Fruit fly (Drosophila melanogaster) whole organism, embryonic: ENCODE measurements around the gene Nup37.

Source experiments
- BtbVII ChIP-seq: fragments of 200-800 bp; sonication (Bioruptor generic); optimal IDR thresholded peaks from 3 replicates; lab custom pipeline; 2017; ENCODE audit warnings: missing biosample characterization, mild to moderate bottlenecking, missing genetic modification characterization
- CG10267 ChIP-seq: fragments of 200-800 bp; sonication (Bioruptor generic); optimal IDR thresholded peaks from 2 replicates; lab custom pipeline; 2018; ENCODE audit warnings: missing biosample characterization, mild to moderate bottlenecking, missing genetic modification characterization, moderate library complexity
- CG11247 ChIP-seq: fragments of 200-800 bp; sonication (Bioruptor generic); IDR thresholded peaks from 2 replicates; pipeline ENCODE4 v1.3.6; 2022; ENCODE audit warnings: missing biosample characterization, missing genetic modification characterization
- CG11504 ChIP-seq: fragments of 200-800 bp; sonication (Bioruptor generic); optimal IDR thresholded peaks from 3 replicates; lab custom pipeline; 2019; ENCODE audit warnings: missing biosample characterization, mild to moderate bottlenecking, missing genetic modification characterization, moderate library complexity
- CG14710 ChIP-seq: fragments of 200-800 bp; sonication (Bioruptor generic); optimal IDR thresholded peaks from 3 replicates; lab custom pipeline; 2019; ENCODE audit warnings: missing biosample characterization, mild to moderate bottlenecking, missing genetic modification characterization, moderate library complexity
- CG15269 ChIP-seq: fragments of 200-800 bp; sonication (Bioruptor generic); optimal IDR thresholded peaks from 2 replicates; lab custom pipeline; 2018; ENCODE audit warnings: missing biosample characterization, mild to moderate bottlenecking, missing genetic modification characterization, moderate library complexity
- CG18011 ChIP-seq: fragments of 200-800 bp; sonication (Bioruptor generic); optimal IDR thresholded peaks from 2 replicates; lab custom pipeline; 2017; ENCODE audit warnings: missing biosample characterization, missing genetic modification characterization, mild to moderate bottlenecking, moderate library complexity, missing genotype
- CG2116 ChIP-seq: fragments of 200-800 bp; sonication (Bioruptor generic); optimal IDR thresholded peaks from 3 replicates; lab custom pipeline; 2018; ENCODE audit warnings: missing biosample characterization, mild to moderate bottlenecking, missing genetic modification characterization
- CG30403 ChIP-seq: fragments of 200-800 bp; sonication (Bioruptor generic); optimal IDR thresholded peaks from 3 replicates; lab custom pipeline; 2016; ENCODE audit warnings: missing biosample characterization, missing genetic modification characterization
- CG31224 ChIP-seq: fragments of 200-800 bp; sonication (Bioruptor generic); IDR thresholded peaks from 2 replicates; pipeline ENCODE4 v1.3.6; 2022; ENCODE audit warnings: missing biosample characterization, missing genetic modification characterization
- CG32767 ChIP-seq: fragments of 200-800 bp; sonication (Bioruptor generic); IDR thresholded peaks from 2 replicates; pipeline ENCODE4 v1.3.6; 2022; ENCODE audit warnings: missing biosample characterization, missing genetic modification characterization
- CG32772 ChIP-seq: fragments of 200-800 bp; sonication (Bioruptor generic); IDR thresholded peaks from 2 replicates; pipeline ENCODE4 v1.3.6; 2022; ENCODE audit warnings: missing biosample characterization, missing genetic modification characterization
- CG34376 ChIP-seq: fragments of 200-800 bp; sonication (Bioruptor generic); optimal IDR thresholded peaks from 2 replicates; lab custom pipeline; 2018; ENCODE audit warnings: missing biosample characterization, mild to moderate bottlenecking, missing genetic modification characterization
- CG3838 ChIP-seq: fragments of 200-800 bp; sonication (Bioruptor generic); optimal IDR thresholded peaks from 3 replicates; lab custom pipeline; 2016; ENCODE audit warnings: missing biosample characterization, missing genetic modification characterization
- CG4328 ChIP-seq: fragments of 200-800 bp; sonication (Bioruptor generic); optimal IDR thresholded peaks from 3 replicates; lab custom pipeline; 2017; ENCODE audit warnings: missing biosample characterization, missing genetic modification reagents, missing genetic modification characterization
- CG5953 ChIP-seq: fragments of 200-800 bp; sonication (Bioruptor generic); IDR thresholded peaks from 2 replicates; pipeline ENCODE4 v1.3.6; 2022; ENCODE audit warnings: missing biosample characterization, missing genetic modification characterization
- CG6791 ChIP-seq: fragments of 200-800 bp; sonication (Bioruptor generic); IDR thresholded peaks from 3 replicates; pipeline ENCODE4 v1.3.6; 2022; ENCODE audit warnings: missing biosample characterization, missing genetic modification characterization; ENCODE audit not compliant: partially characterized antibody
- CG6854 ChIP-seq: fragments of 200-800 bp; sonication (Bioruptor generic); optimal IDR thresholded peaks from 3 replicates; lab custom pipeline; 2017; ENCODE audit warnings: missing biosample characterization, mild to moderate bottlenecking, missing genetic modification characterization
- CG8359 ChIP-seq: fragments of 200-800 bp; sonication (Bioruptor generic); optimal IDR thresholded peaks from 2 replicates; lab custom pipeline; 2017; ENCODE audit warnings: missing biosample characterization, mild to moderate bottlenecking, missing genetic modification characterization, borderline replicate concordance
- CG8944 ChIP-seq: fragments of 200-800 bp; sonication (Bioruptor generic); optimal IDR thresholded peaks from 3 replicates; lab custom pipeline; 2016; ENCODE audit warnings: missing biosample characterization, missing genetic modification characterization
- CG9437 ChIP-seq: fragments of 200-800 bp; sonication (Bioruptor generic); optimal IDR thresholded peaks from 2 replicates; lab custom pipeline; 2018; ENCODE audit warnings: missing biosample characterization, mild to moderate bottlenecking, missing genetic modification characterization
- Deaf1 ChIP-seq: fragments of 200-800 bp; optimal IDR thresholded peaks from 3 replicates; lab custom pipeline; 2019; ENCODE audit warnings: missing biosample characterization, mild to moderate bottlenecking, missing genetic modification characterization, moderate library complexity
- Dll ChIP-seq: fragments of 200-800 bp; sonication (Bioruptor generic); IDR thresholded peaks from 4 replicates; pipeline ENCODE4 v1.3.6; 2022; ENCODE audit warnings: missing biosample characterization, missing genetic modification characterization; ENCODE audit not compliant: partially characterized antibody
- Ets65A ChIP-seq: fragments of 200-800 bp; sonication (Bioruptor generic); peaks from one replicate; lab custom pipeline; 2016; ENCODE audit warnings: missing biosample characterization, missing genetic modification characterization
- Fer1 ChIP-seq: fragments of 200-800 bp; sonication (Bioruptor generic); optimal IDR thresholded peaks from 2 replicates; lab custom pipeline; 2017; ENCODE audit warnings: missing biosample characterization, mild to moderate bottlenecking, missing genetic modification characterization
- Gsc ChIP-seq: fragments of 200-800 bp; sonication (Bioruptor generic); IDR thresholded peaks from 2 replicates; pipeline ENCODE4 v1.3.6; 2022; ENCODE audit warnings: missing biosample characterization, missing genetic modification characterization
- HmgD ChIP-seq: fragments of 200-800 bp; sonication (Bioruptor generic); optimal IDR thresholded peaks from 3 replicates; lab custom pipeline; 2016; ENCODE audit warnings: missing biosample characterization, missing genetic modification characterization
- Hr78 ChIP-seq, 2 experiments: fragments of 200-800 bp in 1 of 2; fragments of >200 bp in 1 of 2; sonication (Bioruptor generic) in 1 of 2; optimal IDR thresholded peaks; 2 replicates each; lab custom pipeline; 2017 to 2019; ENCODE audit warnings: missing biosample characterization in 2 of 2, missing genetic modification characterization in 2 of 2, mild to moderate bottlenecking in 1 of 2, moderate library complexity in 1 of 2
- Mrtf ChIP-seq: fragments of 200-800 bp; sonication (Bioruptor generic); IDR thresholded peaks from 3 replicates; pipeline ENCODE4 v1.3.6; 2022; ENCODE audit warnings: missing biosample characterization, missing genetic modification characterization
- NK7.1 ChIP-seq: fragments of 200-800 bp; sonication (Bioruptor generic); optimal IDR thresholded peaks from 3 replicates; lab custom pipeline; 2016; ENCODE audit warnings: missing biosample characterization, missing genetic modification characterization
- ash1 ChIP-seq: fragments of 200-800 bp; sonication (Bioruptor generic); optimal IDR thresholded peaks from 2 replicates; lab custom pipeline; 2018; ENCODE audit warnings: missing biosample characterization, mild to moderate bottlenecking, missing genetic modification characterization
- bowl ChIP-seq: fragments of 200-800 bp; sonication (Bioruptor generic); IDR thresholded peaks from 2 replicates; pipeline ENCODE4 v1.3.6; 2022; ENCODE audit warnings: missing biosample characterization, missing genetic modification characterization
- cwo ChIP-seq: fragments of 200-800 bp; sonication (Bioruptor generic); optimal IDR thresholded peaks from 3 replicates; lab custom pipeline; 2017; ENCODE audit warnings: missing biosample characterization, missing genetic modification characterization, mild to moderate bottlenecking, moderate library complexity, missing genetic modification reagents
- eyg ChIP-seq: fragments of 200-800 bp; sonication (Bioruptor generic); optimal IDR thresholded peaks from 3 replicates; lab custom pipeline; 2016; ENCODE audit warnings: missing biosample characterization, missing genetic modification characterization
- gcm ChIP-seq: fragments of 200-800 bp; sonication (Bioruptor generic); optimal IDR thresholded peaks from 2 replicates; lab custom pipeline; 2019; ENCODE audit warnings: missing biosample characterization, mild to moderate bottlenecking, missing genetic modification characterization, moderate library complexity
- gcm2 ChIP-seq: fragments of 200-800 bp; sonication (Bioruptor generic); optimal IDR thresholded peaks from 2 replicates; lab custom pipeline; 2016; ENCODE audit warnings: missing biosample characterization, missing genetic modification characterization
- gt ChIP-seq: fragments of 200-800 bp; sonication (Bioruptor generic); IDR thresholded peaks from 2 replicates; pipeline ENCODE4 v1.3.6; 2022; ENCODE audit warnings: missing biosample characterization, missing genetic modification characterization
- insv ChIP-seq, 2 experiments: fragments of 200-800 bp; sonication (Bioruptor generic); optimal IDR thresholded peaks; 3 replicates each; lab custom pipeline; 2016 to 2018; ENCODE audit warnings: missing biosample characterization in 2 of 2, missing genetic modification characterization in 2 of 2
- jigr1 ChIP-seq: fragments of 200-800 bp; sonication (Bioruptor generic); IDR thresholded peaks from 3 replicates; pipeline ENCODE4 v1.3.6; 2022; ENCODE audit warnings: missing biosample characterization, missing genetic modification characterization
- kni ChIP-seq: fragments of 200-800 bp; sonication (Bioruptor generic); optimal IDR thresholded peaks from 3 replicates; lab custom pipeline; 2017; ENCODE audit warnings: mild to moderate bottlenecking, missing biosample characterization, missing genetic modification reagents, missing genetic modification characterization
- mirr ChIP-seq: fragments of 200-800 bp; sonication (Bioruptor generic); optimal IDR thresholded peaks from 3 replicates; lab custom pipeline; 2018; ENCODE audit warnings: missing biosample characterization, mild to moderate bottlenecking, missing genetic modification characterization
- pb ChIP-seq: fragments of 200-800 bp; sonication (Bioruptor generic); optimal IDR thresholded peaks from 3 replicates; lab custom pipeline; 2016; ENCODE audit warnings: missing biosample characterization, missing genetic modification characterization
- sqz ChIP-seq: fragments of 200-800 bp; sonication (Bioruptor generic); optimal IDR thresholded peaks from 3 replicates; lab custom pipeline; 2018; ENCODE audit warnings: missing biosample characterization, mild to moderate bottlenecking, missing genetic modification characterization
- ssp ChIP-seq: fragments of 200-800 bp; sonication (Bioruptor generic); IDR thresholded peaks from 2 replicates; pipeline ENCODE4 v1.3.6; 2022; ENCODE audit warnings: missing biosample characterization, missing genetic modification characterization
- stwl ChIP-seq: fragments of 200-800 bp; sonication (Bioruptor generic); optimal IDR thresholded peaks from 3 replicates; lab custom pipeline; 2018; ENCODE audit warnings: missing biosample characterization, mild to moderate bottlenecking, missing genetic modification characterization, moderate library complexity
- twi ChIP-seq: fragments of 200-800 bp; optimal IDR thresholded peaks from 2 replicates; lab custom pipeline; 2019; ENCODE audit warnings: missing biosample characterization, mild to moderate bottlenecking, missing genetic modification characterization, moderate library complexity
- usp ChIP-seq: fragments of >200 bp; optimal IDR thresholded peaks from 2 replicates; lab custom pipeline; 2017; ENCODE audit warnings: missing biosample characterization, missing genetic modification characterization
- wdn ChIP-seq: fragments of 200-800 bp; sonication (Bioruptor generic); IDR thresholded peaks from 2 replicates; pipeline ENCODE4 v1.3.6; 2022; ENCODE audit warnings: missing biosample characterization, missing genetic modification characterization
- zf30C ChIP-seq: fragments of 200-800 bp; sonication (Bioruptor generic); optimal IDR thresholded peaks from 3 replicates; lab custom pipeline; 2018; ENCODE audit warnings: missing biosample characterization, mild to moderate bottlenecking, missing genetic modification characterization

The Nup37 gene

dm6 chr3R:25232271-25232989 is 15.0 kb upstream of the Nup37 start, which contains the start of gene Cad96Cb (continued):
- TF ChIP-seq HmgD (GFP tag; lab: Kevin White, UChicago) = peak; percentile 28
- peak; percentile 28 for TF ChIP-seq CG3838
- peak; percentile 75 for TF ChIP-seq eyg (GFP tag; lab: Kevin White, UChicago)
- TF ChIP-seq NK7.1 = peak; percentile 68
- TF ChIP-seq CG10267 (tag; lab: Kevin White, UChicago) = peak; percentile 84
- TF ChIP-seq cwo (GFP tag; lab: Kevin White, UChicago) = peak; percentile 67
- TF ChIP-seq zf30C (GFP tag; lab: Kevin White, UChicago) = no peak
- no peak for TF ChIP-seq Deaf1 (tag; lab: Kevin White, UChicago)
- TF ChIP-seq twi (tag; lab: Kevin White, UChicago) = peak; percentile 78
- no peak for TF ChIP-seq gcm2 (GFP tag; lab: Kevin White, UChicago)
- TF ChIP-seq wdn = no peak
- TF ChIP-seq CG11504 = peak; percentile 92
- TF ChIP-seq CG18011 (GFP tag; lab: Kevin White, UChicago) = peak; percentile 35
- TF ChIP-seq CG9437 (GFP tag; lab: Kevin White, UChicago) = peak; percentile 87
- no peak for TF ChIP-seq CG6791 (GFP tag; lab: Robert Waterston, UW)
- TF ChIP-seq CG5953 = no peak
- no peak for TF ChIP-seq stwl
- peak; percentile 72 for TF ChIP-seq CG6854 (GFP tag; lab: Kevin White, UChicago)
- peak in 1 of 2 experiments; percentile 85 for TF ChIP-seq Hr78 (GFP tag; optimal IDR thresholded peaks at IDR 0.05; lab: Kevin White, UChicago)
- TF ChIP-seq CG15269 (tag; lab: Kevin White, UChicago) = peak; percentile 73
- 0 out of 4 replicates have a peak, but pooled peaks have one; percentile 21 for TF ChIP-seq Dll
- TF ChIP-seq CG34376 (GFP tag; lab: Kevin White, UChicago) = peak; percentile 1
- TF ChIP-seq mirr = no peak
- TF ChIP-seq CG14710 (tag; lab: Kevin White, UChicago) = peak; percentile 93
- TF ChIP-seq insv (GFP tag; optimal IDR thresholded peaks at IDR 0.05; lab: Kevin White, UChicago) = peak in 1 of 2 experiments; percentile 3
- TF ChIP-seq CG32772 (GFP tag; lab: Robert Waterston, UW) = no peak
- TF ChIP-seq Gsc = no peak
- TF ChIP-seq Ets65A = peak; percentile 95
- peak; percentile 24 for TF ChIP-seq sqz (GFP tag; lab: Kevin White, UChicago)
- TF ChIP-seq BtbVII (GFP tag; lab: Kevin White, UChicago) = peak; percentile 63
- TF ChIP-seq pb (GFP tag; lab: Kevin White, UChicago) = peak; percentile 78
- no peak for TF ChIP-seq usp (GFP tag; lab: Kevin White, UChicago)
- TF ChIP-seq CG8359 = peak; percentile 76
- TF ChIP-seq Mrtf (GFP tag; lab: Robert Waterston, UW) = peak; percentile 38; the same call in 1 of the 3 replicates
- peak; percentile 30; the same call in 1 of the 2 replicates for TF ChIP-seq CG11247 (GFP tag; lab: Robert Waterston, UW)
- peak; percentile 64 for TF ChIP-seq CG2116 (GFP tag; lab: Kevin White, UChicago)
- no peak; the same call in 1 of the 2 replicates for TF ChIP-seq gt (GFP tag; lab: Robert Waterston, UW)
- TF ChIP-seq kni (GFP tag; lab: Kevin White, UChicago) = peak; percentile 53
- TF ChIP-seq gcm (GFP tag; lab: Kevin White, UChicago) = peak; percentile 86
- peak; percentile 77 for TF ChIP-seq CG32767 (GFP tag; lab: Robert Waterston, UW)
- TF ChIP-seq jigr1 = 0 out of 3 replicates have a peak, but pooled peaks have one; percentile 15
- peak; percentile 41 for TF ChIP-seq ssp (GFP tag; lab: Robert Waterston, UW)
- peak; percentile 74 for TF ChIP-seq CG4328
- peak; percentile 75 for TF ChIP-seq CG8944 (GFP tag; lab: Kevin White, UChicago)
- TF ChIP-seq CG30403 (GFP tag; lab: Kevin White, UChicago) = peak; percentile 92
- no peak for TF ChIP-seq CG31224 (GFP tag; lab: Robert Waterston, UW)
- TF ChIP-seq ash1 (GFP tag; lab: Kevin White, UChicago) = no peak
- no peak for TF ChIP-seq bowl
- no peak for TF ChIP-seq Fer1 (GFP tag; lab: Kevin White, UChicago)
